Comparison of ENCODE assay signal across 4 fruit fly cellular contexts in the genomic region with DNA sequence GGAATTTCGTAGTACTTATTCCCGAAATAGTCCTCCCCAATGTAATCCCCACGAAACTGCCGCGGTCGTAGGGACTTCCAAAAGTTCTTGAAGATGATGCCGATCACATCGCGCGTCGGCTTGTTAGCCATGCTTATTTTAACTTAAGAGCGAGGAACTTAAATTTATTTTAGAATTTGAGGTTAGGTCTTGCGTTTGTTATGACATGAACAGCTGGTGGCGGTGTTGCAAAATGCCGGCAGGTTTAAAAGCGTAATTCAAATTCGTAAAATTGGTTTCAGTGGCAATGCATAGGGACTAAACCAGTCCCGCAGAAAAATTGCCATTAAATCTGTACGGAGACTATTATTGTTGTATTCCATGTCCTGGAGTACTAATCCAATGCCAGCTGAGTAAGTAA.
A peak's percentile ranks its signal among the peaks of the same experiment; 100 is the strongest.
TF ChIP-seq lines count a peak whose summit lies in the region.

No protein-coding gene starts in this region.

- TF ChIP-seq CTCF in whole organism, embryonic (GFP tag; optimal IDR thresholded peaks at IDR 0.05; lab: Kevin White, UChicago) = no peak

TF ChIP-seq in whole organism, adult, 20 proteins besides CTCF, POLR2A, EP300 and RAD21:
- TF ChIP-seq Clk (GFP tag; optimal IDR thresholded peaks at IDR 0.05; lab: Kevin White, UChicago) = no peak
- TF ChIP-seq CG7045 (GFP tag; optimal IDR thresholded peaks at IDR 0.05; lab: Kevin White, UChicago) = no peak
- no peak for TF ChIP-seq kay (GFP tag; lab: Kevin White, UChicago; ENCODE audit: borderline replicate concordance)
- TF ChIP-seq CG1620 (GFP tag; optimal IDR thresholded peaks at IDR 0.05; lab: Kevin White, UChicago) = peak; percentile 37
- no peak for TF ChIP-seq toe (GFP tag; optimal IDR thresholded peaks at IDR 0.05; lab: Kevin White, UChicago)
- peak; percentile 49 for TF ChIP-seq pad (GFP tag; optimal IDR thresholded peaks at IDR 0.05; lab: Kevin White, UChicago)
- no peak for TF ChIP-seq CG33017 (tag; optimal IDR thresholded peaks at IDR 0.05; lab: Kevin White, UChicago)
- peak; percentile 30 for TF ChIP-seq bab1 (GFP tag; optimal IDR thresholded peaks at IDR 0.05; lab: Kevin White, UChicago)
- no peak for TF ChIP-seq tj (GFP tag; optimal IDR thresholded peaks at IDR 0.05; lab: Kevin White, UChicago)
- peak; percentile 81 for TF ChIP-seq CG14711 (tag; optimal IDR thresholded peaks at IDR 0.05; lab: Kevin White, UChicago)
- TF ChIP-seq CG11617 (GFP tag; optimal IDR thresholded peaks at IDR 0.05; lab: Kevin White, UChicago) = peak; percentile 21
- peak; percentile 27 for TF ChIP-seq Crg-1 (GFP tag; optimal IDR thresholded peaks at IDR 0.05; lab: Kevin White, UChicago)
- peak; percentile 12 for TF ChIP-seq Hr96 (GFP tag; optimal IDR thresholded peaks at IDR 0.05; lab: Kevin White, UChicago)
- TF ChIP-seq CG12768 (GFP tag; optimal IDR thresholded peaks at IDR 0.05; lab: Kevin White, UChicago) = no peak
- peak; percentile 56 for TF ChIP-seq cic (GFP tag; optimal IDR thresholded peaks at IDR 0.05; lab: Kevin White, UChicago)
- no peak for TF ChIP-seq cnc (optimal IDR thresholded peaks at IDR 0.05; lab: Kevin White, UChicago)
- TF ChIP-seq Mnt (GFP tag; optimal IDR thresholded peaks at IDR 0.05; lab: Kevin White, UChicago) = peak; percentile 72
- peak; percentile 54 for TF ChIP-seq CG7101 (tag; optimal IDR thresholded peaks at IDR 0.05; lab: Kevin White, UChicago)
- no peak for TF ChIP-seq CG5204 (GFP tag; optimal IDR thresholded peaks at IDR 0.05; lab: Kevin White, UChicago)
- TF ChIP-seq ovo (GFP tag; optimal IDR thresholded peaks at IDR 0.05; lab: Kevin White, UChicago) = no peak

TF ChIP-seq in whole organism, embryonic, 481 proteins besides CTCF, POLR2A, EP300 and RAD21 (continues in another document):
- TF ChIP-seq nerfin-1 (tag; optimal IDR thresholded peaks at IDR 0.05; lab: Kevin White, UChicago) (no peak), Camta (GFP tag; optimal IDR thresholded peaks at IDR 0.05; lab: Kevin White, UChicago) (no peak), CG42726 (GFP tag; IDR thresholded peaks at IDR 0.05; lab: Robert Waterston, UW; ENCODE audit: partially characterized antibody) (no peak), CG7928 (GFP tag; optimal IDR thresholded peaks at IDR 0.05; lab: Kevin White, UChicago) (no peak), Meics (GFP tag; optimal IDR thresholded peaks at IDR 0.05; lab: Kevin White, UChicago) (no peak), pum (GFP tag; optimal IDR thresholded peaks at IDR 0.05; lab: Kevin White, UChicago) (no peak), Asciz (GFP tag; optimal IDR thresholded peaks at IDR 0.05; lab: Kevin White, UChicago) (no peak), CG13296 (GFP tag; optimal IDR thresholded peaks at IDR 0.05; lab: Kevin White, UChicago) (no peak), CG9932 (GFP tag; IDR thresholded peaks at IDR 0.05; lab: Robert Waterston, UW) (0 out of 2 replicates have a peak, but pooled peaks have one; percentile 8), emc (GFP tag; optimal IDR thresholded peaks at IDR 0.05; lab: Kevin White, UChicago) (no peak), BEAF-32 (GFP tag; optimal IDR thresholded peaks at IDR 0.05; lab: Kevin White, UChicago) (peak; percentile 18), YL-1 (GFP tag; optimal IDR thresholded peaks at IDR 0.05; lab: Kevin White, UChicago) (peak; percentile 85), aop (GFP tag; IDR thresholded peaks at IDR 0.05; lab: Robert Waterston, UW) (no peak), CG2202 (tag; optimal IDR thresholded peaks at IDR 0.05; lab: Kevin White, UChicago) (no peak), CG4617 (GFP tag; optimal IDR thresholded peaks at IDR 0.05; lab: Kevin White, UChicago; ENCODE audit: borderline replicate concordance) (peak; percentile 27), CG2889 (GFP tag; IDR thresholded peaks at IDR 0.05; lab: Robert Waterston, UW) (no peak), sisA (GFP tag; IDR thresholded peaks at IDR 0.05; lab: Robert Waterston, UW) (no peak), CG32532 (GFP tag; IDR thresholded peaks at IDR 0.05; lab: Robert Waterston, UW) (no peak), fd3F (GFP tag; optimal IDR thresholded peaks at IDR 0.05; lab: Kevin White, UChicago) (no peak), al (GFP tag; IDR thresholded peaks at IDR 0.05; lab: Robert Waterston, UW) (no peak), dmrt11E (tag; optimal IDR thresholded peaks at IDR 0.05; lab: Kevin White, UChicago) (no peak), CG13287 (GFP tag; IDR thresholded peaks at IDR 0.05; lab: Robert Waterston, UW; ENCODE audit: partially characterized antibody) (peak; percentile 22; the same call in 1 of the 2 replicates), Drgx (GFP tag; IDR thresholded peaks at IDR 0.05; lab: Robert Waterston, UW) (no peak)

TF ChIP-seq in whole organism, prepupa, 60 proteins besides CTCF, POLR2A, EP300 and RAD21 (continues in another document):
- TF ChIP-seq CG6276 (GFP tag; optimal IDR thresholded peaks at IDR 0.05; lab: Kevin White, UChicago) (no peak), svp (GFP tag; lab: Kevin White, UChicago) (no peak), spab (GFP tag; optimal IDR thresholded peaks at IDR 0.05; lab: Kevin White, UChicago) (no peak), Smox (GFP tag; optimal IDR thresholded peaks at IDR 0.05; lab: Kevin White, UChicago) (no peak), dsx (GFP tag; optimal IDR thresholded peaks at IDR 0.05; lab: Kevin White, UChicago; ENCODE audit: poor library complexity, severe bottlenecking) (no peak), cyc (GFP tag; optimal IDR thresholded peaks at IDR 0.05; lab: Kevin White, UChicago) (peak; percentile 10), Ets96B (tag; optimal IDR thresholded peaks at IDR 0.05; lab: Kevin White, UChicago) (no peak), CG16779 (tag; optimal IDR thresholded peaks at IDR 0.05; lab: Kevin White, UChicago) (no peak), fkh (GFP tag; optimal IDR thresholded peaks at IDR 0.05; lab: Kevin White, UChicago) (no peak), achi (GFP tag; optimal IDR thresholded peaks at IDR 0.05; lab: Kevin White, UChicago) (peak; percentile 57), CG10669 (GFP tag; optimal IDR thresholded peaks at IDR 0.05; lab: Kevin White, UChicago) (no peak), vri (GFP tag; optimal IDR thresholded peaks at IDR 0.05; lab: Kevin White, UChicago) (peak; percentile 67), CG34406 (GFP tag; optimal IDR thresholded peaks at IDR 0.05; lab: Kevin White, UChicago) (no peak), Hr38 (GFP tag; optimal IDR thresholded peaks at IDR 0.05; lab: Kevin White, UChicago) (no peak), fd85E (GFP tag; optimal IDR thresholded peaks at IDR 0.05; lab: Kevin White, UChicago) (no peak), Sox102F (GFP tag; optimal IDR thresholded peaks at IDR 0.05; lab: Kevin White, UChicago) (no peak), Met (GFP tag; optimal IDR thresholded peaks at IDR 0.05; lab: Kevin White, UChicago) (no peak), CG8632 (GFP tag; optimal IDR thresholded peaks at IDR 0.05; lab: Kevin White, UChicago) (no peak), esn (GFP tag; optimal IDR thresholded peaks at IDR 0.05; lab: Kevin White, UChicago) (peak; percentile 30), CG8119 (GFP tag; IDR thresholded peaks at IDR 0.05; lab: Robert Waterston, UW) (no peak), CG7368 (GFP tag; optimal IDR thresholded peaks at IDR 0.05; lab: Kevin White, UChicago) (no peak), Blimp-1 (GFP tag; optimal IDR thresholded peaks at IDR 0.05; lab: Kevin White, UChicago) (no peak), Lpt (GFP tag; optimal IDR thresholded peaks at IDR 0.05; lab: Kevin White, UChicago) (no peak), CG9139 (GFP tag; optimal IDR thresholded peaks at IDR 0.05; lab: Kevin White, UChicago) (no peak), Eip78C (GFP tag; lab: Kevin White, UChicago) (no peak), CG32006 (GFP tag; optimal IDR thresholded peaks at IDR 0.05; lab: Kevin White, UChicago) (no peak)

TF ChIP-seq in whole organism, wandering third instar larva, 38 proteins besides CTCF, POLR2A, EP300 and RAD21:
- TF ChIP-seq rgr (GFP tag; optimal IDR thresholded peaks at IDR 0.05; lab: Kevin White, UChicago) = peak; percentile 1
- no peak for TF ChIP-seq Rel (GFP tag; optimal IDR thresholded peaks at IDR 0.05; lab: Kevin White, UChicago)
- peak; percentile 39 for TF ChIP-seq Rel (tag; optimal IDR thresholded peaks at IDR 0.05; lab: Kevin White, UChicago)
- no peak for TF ChIP-seq N (GFP tag; optimal IDR thresholded peaks at IDR 0.05; lab: Kevin White, UChicago)
- TF ChIP-seq Dif (GFP tag; optimal IDR thresholded peaks at IDR 0.05; lab: Kevin White, UChicago; ENCODE audit: partially characterized antibody) = no peak
- peak; percentile 12 for TF ChIP-seq Hnf4 (GFP tag; optimal IDR thresholded peaks at IDR 0.05; lab: Kevin White, UChicago)
- peak; percentile 11 for TF ChIP-seq HLH106 (tag; optimal IDR thresholded peaks at IDR 0.05; lab: Kevin White, UChicago)
- TF ChIP-seq Hr83 (GFP tag; optimal IDR thresholded peaks at IDR 0.05; lab: Kevin White, UChicago; ENCODE audit: poor library complexity, severe bottlenecking) = no peak
- TF ChIP-seq woc (GFP tag; optimal IDR thresholded peaks at IDR 0.05; lab: Kevin White, UChicago) = peak; percentile 4
- TF ChIP-seq brk (GFP tag; optimal IDR thresholded peaks at IDR 0.05; lab: Kevin White, UChicago) = no peak
- peak; percentile 6 for TF ChIP-seq Myc (optimal IDR thresholded peaks at IDR 0.05; lab: Kevin White, UChicago)
- no peak for TF ChIP-seq foxo (GFP tag; optimal IDR thresholded peaks at IDR 0.05; lab: Kevin White, UChicago)
- TF ChIP-seq h (GFP tag; optimal IDR thresholded peaks at IDR 0.05; lab: Kevin White, UChicago) = peak; percentile 36
- TF ChIP-seq psq (GFP tag; optimal IDR thresholded peaks at IDR 0.05; lab: Kevin White, UChicago) = no peak
- no peak for TF ChIP-seq OdsH (GFP tag; optimal IDR thresholded peaks at IDR 0.05; lab: Kevin White, UChicago)
TF ChIP-seq in whole organism, wandering third instar larva: peak in this region for 7.
